Worm (Caenorhabditis elegans): ENCODE results near the gene nhr-221.
"Not testable (repeated sequence)": the region's sequence is repeated elsewhere in the genome, so short reads cannot be mapped to it uniquely, and the experiment has no call there.

DNA sequence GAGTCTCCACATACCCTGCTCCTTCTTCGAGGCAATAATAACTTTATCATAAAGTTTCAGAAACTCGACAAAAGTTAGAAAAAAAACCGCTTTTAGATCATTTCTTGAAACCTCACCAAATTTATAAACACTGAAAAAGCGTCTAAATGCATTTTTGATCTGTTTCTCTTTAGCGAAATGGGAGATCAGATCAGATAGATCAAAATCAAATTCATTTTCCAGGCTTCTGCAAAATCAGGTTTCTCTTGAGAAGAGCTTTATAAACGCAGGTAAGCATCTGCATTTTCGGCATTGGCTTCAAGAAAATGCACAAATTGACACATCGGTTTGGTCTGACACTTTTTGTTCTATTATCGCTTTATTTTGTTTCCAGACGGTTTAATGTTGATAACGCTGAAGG lies 37.2 kb upstream of the nhr-221 start, which contains the start of gene F40C5.1:
- not testable (repeated sequence) for TF ChIP-seq hmbx-1 (tag; optimal IDR thresholded peaks at IDR 0.05); ama-1 (optimal IDR thresholded peaks at IDR 0.05); pes-1 (GFP tag; IDR thresholded peaks at IDR 0.05)

All from whole organism, early embryonic.